Fruit fly (Drosophila melanogaster) whole organism, embryonic: ENCODE data around the gene CG12010.
A peak's percentile ranks its signal among the peaks of the same experiment; 100 is the strongest.

ENCODE experiments used
- Ada2b ChIP-seq: fragments of 200-800 bp; sonication (Bioruptor generic); IDR thresholded peaks from 2 replicates; pipeline ENCODE4 v1.3.6; 2022; ENCODE audit warnings: missing biosample characterization, missing genetic modification characterization
- Bgb ChIP-seq: fragments of 200-800 bp; sonication (Bioruptor generic); IDR thresholded peaks from 2 replicates; pipeline ENCODE4 v1.3.6; 2022; ENCODE audit warnings: missing biosample characterization, missing genetic modification characterization; ENCODE audit not compliant: partially characterized antibody
- CG10274 ChIP-seq: fragments of 200-800 bp; sonication (Bioruptor generic); optimal IDR thresholded peaks from 3 replicates; lab custom pipeline; 2017; ENCODE audit warnings: missing biosample characterization, mild to moderate bottlenecking, missing genetic modification characterization
- CG10321 ChIP-seq: fragments of 200-800 bp; sonication (Bioruptor generic); IDR thresholded peaks from 2 replicates; pipeline ENCODE4 v1.3.6; 2022; ENCODE audit warnings: missing biosample characterization, missing genetic modification characterization
- CG10565 ChIP-seq: fragments of 200-800 bp; sonication (Bioruptor generic); optimal IDR thresholded peaks from 3 replicates; lab custom pipeline; 2016; ENCODE audit warnings: missing biosample characterization, mild to moderate bottlenecking, missing genetic modification characterization
- CG12155 ChIP-seq: fragments of 200-800 bp; sonication (Bioruptor generic); optimal IDR thresholded peaks from 3 replicates; lab custom pipeline; 2016; ENCODE audit warnings: missing biosample characterization, missing genetic modification characterization
- CG13775 ChIP-seq: fragments of 200-800 bp; sonication (Bioruptor generic); optimal IDR thresholded peaks from 3 replicates; lab custom pipeline; 2017; ENCODE audit warnings: missing biosample characterization, mild to moderate bottlenecking, missing genetic modification characterization
- CG14710 ChIP-seq: fragments of 200-800 bp; sonication (Bioruptor generic); optimal IDR thresholded peaks from 3 replicates; lab custom pipeline; 2019; ENCODE audit warnings: missing biosample characterization, mild to moderate bottlenecking, missing genetic modification characterization, moderate library complexity
- CG1529 ChIP-seq: fragments of 200-800 bp; sonication (Bioruptor generic); optimal IDR thresholded peaks from 3 replicates; lab custom pipeline; 2018; ENCODE audit warnings: missing biosample characterization, missing genetic modification characterization
- CG3281 ChIP-seq: fragments of 200-800 bp; sonication (Bioruptor generic); optimal IDR thresholded peaks from 3 replicates; lab custom pipeline; 2017; ENCODE audit warnings: missing biosample characterization, mild to moderate bottlenecking, missing genetic modification characterization
- CG33557 ChIP-seq: fragments of 200-800 bp; sonication (Bioruptor generic); optimal IDR thresholded peaks from 2 replicates; lab custom pipeline; 2019; ENCODE audit warnings: missing biosample characterization, mild to moderate bottlenecking, missing genetic modification characterization, moderate library complexity
- CG6254 ChIP-seq: fragments of 200-800 bp; sonication (Bioruptor generic); optimal IDR thresholded peaks from 3 replicates; lab custom pipeline; 2017; ENCODE audit warnings: mild to moderate bottlenecking, missing biosample characterization, missing genetic modification reagents, missing genetic modification characterization
- CG6683 ChIP-seq: fragments of 200-800 bp; sonication (Bioruptor generic); optimal IDR thresholded peaks from 2 replicates; lab custom pipeline; 2017; ENCODE audit warnings: missing biosample characterization, mild to moderate bottlenecking, missing genetic modification characterization, missing genetic modification reagents
- CG7928 ChIP-seq: fragments of 200-800 bp; sonication (Bioruptor generic); optimal IDR thresholded peaks from 2 replicates; lab custom pipeline; 2017; ENCODE audit warnings: missing biosample characterization, mild to moderate bottlenecking, missing genetic modification characterization
- Drgx ChIP-seq: fragments of 200-800 bp; sonication (Bioruptor generic); IDR thresholded peaks from 2 replicates; pipeline ENCODE4 v1.3.6; 2022; ENCODE audit warnings: missing biosample characterization, missing genetic modification characterization
- Lpt ChIP-seq: fragments of >200 bp; optimal IDR thresholded peaks from 2 replicates; lab custom pipeline; 2018; ENCODE audit warnings: missing biosample characterization, missing genetic modification characterization
- MESR4 ChIP-seq: fragments of 200-800 bp; sonication (Bioruptor generic); optimal IDR thresholded peaks from 2 replicates; lab custom pipeline; 2018; ENCODE audit warnings: missing biosample characterization, mild to moderate bottlenecking, missing genetic modification characterization, moderate library complexity
- Med ChIP-seq: fragments of 200-800 bp; sonication (Bioruptor generic); peaks from one replicate; lab custom pipeline; 2016; ENCODE audit warnings: missing biosample characterization, missing genetic modification characterization, mild to moderate bottlenecking, inconsistent platforms, moderate library complexity
- NFAT ChIP-seq: fragments of 200-800 bp; sonication (Bioruptor generic); IDR thresholded peaks from 2 replicates; pipeline ENCODE4 v1.3.6; 2022; ENCODE audit warnings: missing biosample characterization, missing genetic modification characterization
- Xrp1 ChIP-seq: fragments of 200-800 bp; sonication (Bioruptor generic); IDR thresholded peaks from 2 replicates; pipeline ENCODE4 v1.3.6; 2022; ENCODE audit warnings: missing biosample characterization, missing genetic modification characterization
- bcd ChIP-seq: fragments of 200-800 bp; sonication (Bioruptor generic); optimal IDR thresholded peaks from 2 replicates; lab custom pipeline; 2017; ENCODE audit warnings: missing biosample characterization, mild to moderate bottlenecking, missing genetic modification characterization
- crc ChIP-seq: fragments of 200-800 bp; sonication (Bioruptor generic); optimal IDR thresholded peaks from 2 replicates; lab custom pipeline; 2016; ENCODE audit warnings: missing biosample characterization, missing genetic modification characterization
- dm ChIP-seq: fragments of 200-800 bp; sonication (Bioruptor generic); optimal IDR thresholded peaks from 3 replicates; lab custom pipeline; 2016; ENCODE audit warnings: missing biosample characterization, missing genetic modification characterization
- ftz-f1 ChIP-seq: fragments of 200-800 bp; sonication (Bioruptor generic); optimal IDR thresholded peaks from 2 replicates; lab custom pipeline; 2016; ENCODE audit warnings: missing biosample characterization, missing genetic modification characterization
- her ChIP-seq: fragments of 200-800 bp; sonication (Bioruptor generic); optimal IDR thresholded peaks from 2 replicates; lab custom pipeline; 2016; ENCODE audit warnings: missing biosample characterization, missing genetic modification characterization
- lbe ChIP-seq: fragments of 200-800 bp; sonication (Bioruptor generic); optimal IDR thresholded peaks from 2 replicates; lab custom pipeline; 2016; ENCODE audit warnings: missing biosample characterization, mild to moderate bottlenecking, missing genetic modification characterization
- lmd ChIP-seq: fragments of 200-800 bp; sonication (Bioruptor generic); IDR thresholded peaks from 2 replicates; pipeline ENCODE4 v1.3.6; 2022; ENCODE audit warnings: missing biosample characterization, missing genetic modification characterization
- lov ChIP-seq, 2 experiments: fragments of 200-800 bp in 1 of 2; fragments of >200 bp in 1 of 2; sonication (Bioruptor generic) in 1 of 2; IDR thresholded peaks in 1 of 2; optimal IDR thresholded peaks in 1 of 2; 2 replicates in 1 of 2; 3 replicates in 1 of 2; pipeline versions ENCODE4 v1.3.6 to Lab custom; 2017 to 2022; ENCODE audit warnings: missing biosample characterization in 1 of 2, missing genetic modification characterization in 1 of 2
- ranshi ChIP-seq: fragments of 200-800 bp; sonication (Bioruptor generic); IDR thresholded peaks from 2 replicates; pipeline ENCODE4 v1.3.6; 2022; ENCODE audit warnings: missing biosample characterization, missing genetic modification characterization
- sqz ChIP-seq: fragments of 200-800 bp; sonication (Bioruptor generic); optimal IDR thresholded peaks from 3 replicates; lab custom pipeline; 2018; ENCODE audit warnings: missing biosample characterization, mild to moderate bottlenecking, missing genetic modification characterization
- ttk ChIP-seq: fragments of 200-800 bp; sonication (Bioruptor generic); IDR thresholded peaks from 2 replicates; pipeline ENCODE4 v2.1.2; 2022; ENCODE audit warnings: missing biosample characterization, missing genetic modification characterization
- twi ChIP-seq: fragments of 200-800 bp; optimal IDR thresholded peaks from 2 replicates; lab custom pipeline; 2019; ENCODE audit warnings: missing biosample characterization, mild to moderate bottlenecking, missing genetic modification characterization, moderate library complexity

Gene CG12010

dm6 chr3L:3420674-3421073 is 46.6 kb downstream of the CG12010 start (continued):
- TF ChIP-seq sqz (GFP tag; lab: Kevin White, UChicago) (no peak), MESR4 (GFP tag; lab: Kevin White, UChicago) (no peak), CG10274 (GFP tag; lab: Kevin White, UChicago) (no peak), CG6254 (no peak), CG3281 (peak; percentile 36), Lpt (GFP tag; lab: Kevin White, UChicago) (no peak), lov (optimal IDR thresholded peaks at IDR 0.05; lab: Kevin White, UChicago) (no peak), lov (GFP tag; IDR thresholded peaks at IDR 0.05; lab: Robert Waterston, UW) (no peak), Bgb (GFP tag; lab: Robert Waterston, UW) (no peak), ranshi (GFP tag; lab: Robert Waterston, UW) (no peak), CG12155 (no peak), ttk (GFP tag; lab: Robert Waterston, UW) (no peak), her (GFP tag; lab: Kevin White, UChicago) (no peak), CG6683 (no peak), bcd (GFP tag; lab: Kevin White, UChicago) (no peak), CG7928 (GFP tag; lab: Kevin White, UChicago) (no peak), CG33557 (GFP tag; lab: Kevin White, UChicago) (no peak), CG13775 (GFP tag; lab: Kevin White, UChicago) (no peak), ftz-f1 (GFP tag; lab: Kevin White, UChicago) (no peak), NFAT (GFP tag; lab: Robert Waterston, UW) (no peak), lmd (GFP tag; lab: Robert Waterston, UW) (peak; percentile 9; the same call in 1 of the 2 replicates), CG1529 (no peak), dm (no peak), Xrp1 (GFP tag; lab: Robert Waterston, UW) (no peak), CG10565 (GFP tag; lab: Kevin White, UChicago) (no peak), CG14710 (tag; lab: Kevin White, UChicago) (no peak)
- TF ChIP-seq, all 482 proteins: peak for 26

- peak; percentile 5 for TF ChIP-seq twi
- TF ChIP-seq Ada2b = no peak
- TF ChIP-seq lbe (GFP tag; lab: Kevin White, UChicago) = peak; percentile 9
Measured at dm6 chr3L:3423006-3423405, 48.9 kb downstream of the CG12010 start.

dm6 chr3L:3424846-3425245 is 50.8 kb downstream of the CG12010 start, which contains the start of gene sty:
TSS of gene sty (minus strand) at chr3L:3424935.
- TF ChIP-seq crc (GFP tag; lab: Kevin White, UChicago) (no peak), Med (GFP tag; lab: Kevin White, UChicago) (peak; percentile 56), Drgx (0 out of 2 replicates have a peak, but pooled peaks have one; percentile 7), CG10321 (GFP tag; lab: Robert Waterston, UW) (no peak), CG14710 (tag; lab: Kevin White, UChicago) (no peak)
- TF ChIP-seq, all 482 proteins: peak for 2
